Fruit fly (Drosophila melanogaster) whole organism: Measurements from ENCODE around the gene CG11529.

Experiments used
- CG8478 ChIP-seq: fragments of >200 bp; optimal IDR thresholded peaks from 2 replicates; lab custom pipeline; 2018; ENCODE audit warnings: inconsistent platforms
- pan ChIP-seq: fragments of >200 bp; optimal IDR thresholded peaks from 2 replicates; lab custom pipeline; 2017
- psq ChIP-seq: fragments of >200 bp; optimal IDR thresholded peaks from 2 replicates; lab custom pipeline; 2017
- usp ChIP-seq: fragments of >200 bp; optimal IDR thresholded peaks from 2 replicates; lab custom pipeline; 2017; ENCODE audit warnings: missing biosample characterization, missing genetic modification characterization, mixed read lengths

- no peak for TF ChIP-seq psq (lab: Kevin White, UChicago)
- TF ChIP-seq usp, result no peak
- TF ChIP-seq CG8478, result no peak
- no peak for TF ChIP-seq pan
These were observed 29.6 kb downstream of the CG11529 start for dm6 chr3L:12227219-12227618.
